Worm (Caenorhabditis elegans): Measurements from ENCODE around the gene B0252.5.

The B0252.5 gene

DNA sequence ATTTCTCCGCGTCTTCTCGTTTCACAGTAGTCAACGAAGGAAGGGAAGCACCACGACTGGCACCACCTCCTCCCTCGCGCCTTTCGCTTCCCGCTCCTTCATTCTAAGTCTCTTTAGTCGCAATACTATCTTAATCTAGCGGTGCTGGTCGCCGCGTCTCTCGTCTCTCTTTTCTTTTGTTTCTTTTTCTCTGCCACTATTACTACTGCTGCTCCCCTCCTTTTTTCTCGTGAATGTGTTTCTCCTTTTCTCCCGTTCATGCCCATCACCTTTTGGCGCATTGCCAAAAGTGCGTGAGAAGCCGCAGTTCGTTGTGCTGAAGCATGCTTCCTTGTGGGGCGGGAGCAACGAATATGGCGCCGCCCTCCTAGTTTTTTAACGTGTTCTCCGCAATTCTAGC lies 7.8 kb upstream of the B0252.5 start (continued):
- peak; percentile 43 for TF ChIP-seq lin-11 (tag; optimal IDR thresholded peaks at IDR 0.05)
- TF ChIP-seq unc-55 (GFP tag; optimal IDR thresholded peaks at IDR 0.05): peak; percentile 88
- no peak for TF ChIP-seq ceh-16 (tag; optimal IDR thresholded peaks at IDR 0.05)

DNA sequence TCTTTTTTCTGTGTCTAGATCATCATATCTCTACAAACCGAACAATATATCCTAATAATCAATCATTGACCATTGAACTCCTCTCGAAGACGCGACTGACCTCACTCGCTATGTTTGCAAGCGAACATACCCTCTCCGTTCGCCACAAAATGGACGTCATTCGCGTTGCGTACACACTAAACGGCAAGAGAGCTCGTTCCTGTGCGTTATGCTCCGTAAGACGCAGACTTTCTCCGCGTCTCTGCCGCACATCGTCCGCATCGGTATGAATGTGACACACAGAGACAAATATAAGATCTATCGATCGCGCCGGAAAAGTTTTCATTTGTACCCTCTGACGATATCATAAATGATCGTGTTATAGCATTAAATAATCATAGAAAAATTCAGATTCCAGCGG lies 7.4 kb upstream of the B0252.5 start:
- no peak for TF ChIP-seq R02D3.7 (tag; optimal IDR thresholded peaks at IDR 0.05)
- no peak for TF ChIP-seq nhr-10 (tag; optimal IDR thresholded peaks at IDR 0.05)
- no peak for TF ChIP-seq nhr-21 (tag; optimal IDR thresholded peaks at IDR 0.05)
- TF ChIP-seq nhr-11 (tag; optimal IDR thresholded peaks at IDR 0.05): no peak
- no peak for TF ChIP-seq unc-55 (GFP tag; optimal IDR thresholded peaks at IDR 0.05)
- TF ChIP-seq nhr-129 (tag; optimal IDR thresholded peaks at IDR 0.05): no peak
- TF ChIP-seq C34F6.9 (tag; optimal IDR thresholded peaks at IDR 0.05): no peak
- TF ChIP-seq snpc-4 (tag; optimal IDR thresholded peaks at IDR 0.05): no peak
- no peak for TF ChIP-seq sem-4 (tag; optimal IDR thresholded peaks at IDR 0.05)
- TF ChIP-seq nhr-6 (tag; optimal IDR thresholded peaks at IDR 0.05): no peak

DNA sequence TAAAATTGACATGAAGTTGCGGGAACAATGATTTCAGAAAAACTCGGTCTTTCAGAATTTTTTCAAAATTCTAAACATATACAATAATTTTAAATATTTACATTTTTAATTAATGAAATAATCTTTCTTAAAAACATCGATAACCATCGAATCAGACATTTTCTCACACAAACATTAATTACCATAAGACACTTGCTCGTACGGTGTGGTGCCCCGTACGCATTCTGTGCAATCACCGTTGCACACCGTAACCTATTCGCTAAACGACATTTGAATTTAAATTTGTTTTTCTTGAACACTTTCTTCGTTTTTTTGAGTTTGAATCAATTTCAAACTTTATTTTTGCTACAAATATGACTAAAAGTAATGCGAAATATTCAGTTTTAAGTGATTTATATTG lies 5.1 kb upstream of the B0252.5 start:
- TF ChIP-seq snpc-4 (tag; optimal IDR thresholded peaks at IDR 0.05) (no peak), sma-9 (GFP tag; optimal IDR thresholded peaks at IDR 0.05) (no peak), sma-9 (tag; optimal IDR thresholded peaks at IDR 0.05) (no peak), dmd-4 (tag; optimal IDR thresholded peaks at IDR 0.05) (no peak), egl-27 (tag; optimal IDR thresholded peaks at IDR 0.05) (no peak), nhr-11 (tag; optimal IDR thresholded peaks at IDR 0.05) (no peak), elt-1 (tag; optimal IDR thresholded peaks at IDR 0.05) (no peak), fos-1 (tag; optimal IDR thresholded peaks at IDR 0.05) (no peak), ceh-16 (tag; optimal IDR thresholded peaks at IDR 0.05) (no peak), ztf-11 (tag; optimal IDR thresholded peaks at IDR 0.05) (no peak), nhr-23 (tag; optimal IDR thresholded peaks at IDR 0.05) (no peak)

DNA sequence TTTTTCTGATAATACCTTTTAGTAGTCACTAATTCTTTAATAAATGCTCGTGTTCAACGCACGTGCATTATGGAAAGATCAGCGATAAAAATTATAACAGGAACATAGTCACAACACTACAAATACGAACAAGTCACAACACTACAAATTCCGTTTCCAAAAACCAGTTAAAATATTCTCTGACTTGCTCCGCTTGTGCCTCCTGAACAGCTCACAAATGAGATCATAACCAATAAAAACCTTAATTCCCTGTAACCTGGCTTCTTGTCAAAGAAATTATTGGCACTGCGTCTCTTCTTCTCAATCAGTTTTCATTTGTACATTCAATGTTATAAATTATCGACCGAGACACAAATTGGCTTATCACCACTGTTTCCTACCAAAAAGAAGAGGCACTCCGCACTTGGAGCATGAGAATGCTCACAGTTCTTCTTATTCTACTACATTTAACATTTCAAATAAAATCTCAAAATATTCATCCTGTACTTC lies 729 bp upstream of the B0252.5 start, which contains the start of gene B0252.1:
Gene B0252.1 (plus strand): TSS at position 318 of the 489 bp plus-strand sequence.
- TF ChIP-seq sem-4 (tag; optimal IDR thresholded peaks at IDR 0.05) (no peak), elt-1 (tag; optimal IDR thresholded peaks at IDR 0.05) (no peak), aly-2 (tag; optimal IDR thresholded peaks at IDR 0.05) (no peak), egl-27 (tag; optimal IDR thresholded peaks at IDR 0.05) (no peak), sma-3 (GFP tag; optimal IDR thresholded peaks at IDR 0.05) (no peak), nhr-25 (tag; optimal IDR thresholded peaks at IDR 0.05) (no peak), fos-1 (tag; optimal IDR thresholded peaks at IDR 0.05) (peak; percentile 47)

DNA sequence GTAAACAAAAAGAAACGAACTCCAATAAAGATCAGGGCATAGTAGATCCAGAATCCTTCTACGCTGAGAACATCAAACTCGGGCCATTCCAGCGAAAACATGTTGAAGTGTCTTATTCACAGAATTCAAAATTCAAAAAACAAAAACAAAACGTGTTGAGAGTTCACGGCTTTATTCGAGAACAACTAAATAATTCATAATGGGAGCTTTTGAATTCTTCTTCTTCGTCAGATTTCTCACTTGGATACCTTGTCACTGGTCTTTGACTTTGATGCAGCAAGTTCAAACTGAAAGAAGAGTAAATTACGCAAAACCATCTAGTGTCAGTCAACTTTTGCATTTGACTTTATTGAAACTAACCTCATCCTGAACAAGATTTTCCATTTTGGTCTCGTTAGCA lies 968 bp downstream of the B0252.5 start, which contains the start of gene B0252.11:
Gene B0252.11 (minus strand): TSS at position 101 of the 400 bp plus-strand sequence.
- no peak for TF ChIP-seq lsy-2 (tag; optimal IDR thresholded peaks at IDR 0.05)
- TF ChIP-seq nhr-237 (tag; optimal IDR thresholded peaks at IDR 0.05): no peak
- TF ChIP-seq ceh-16 (tag; optimal IDR thresholded peaks at IDR 0.05): no peak
- no peak for TF ChIP-seq ztf-11 (tag; optimal IDR thresholded peaks at IDR 0.05)
- TF ChIP-seq ZK546.5 (tag; optimal IDR thresholded peaks at IDR 0.05): no peak
- no peak for TF ChIP-seq nhr-23 (tag; optimal IDR thresholded peaks at IDR 0.05)
- TF ChIP-seq sem-4 (tag; optimal IDR thresholded peaks at IDR 0.05): no peak
- TF ChIP-seq unc-39 (tag; optimal IDR thresholded peaks at IDR 0.05): no peak
- no peak for TF ChIP-seq crh-2 (tag; optimal IDR thresholded peaks at IDR 0.05)
- no peak for TF ChIP-seq sma-3 (GFP tag; optimal IDR thresholded peaks at IDR 0.05)
- no peak for TF ChIP-seq nhr-12 (tag; optimal IDR thresholded peaks at IDR 0.05)
- no peak for TF ChIP-seq snpc-4 (tag; optimal IDR thresholded peaks at IDR 0.05)
- TF ChIP-seq nhr-11 (tag; optimal IDR thresholded peaks at IDR 0.05): no peak

DNA sequence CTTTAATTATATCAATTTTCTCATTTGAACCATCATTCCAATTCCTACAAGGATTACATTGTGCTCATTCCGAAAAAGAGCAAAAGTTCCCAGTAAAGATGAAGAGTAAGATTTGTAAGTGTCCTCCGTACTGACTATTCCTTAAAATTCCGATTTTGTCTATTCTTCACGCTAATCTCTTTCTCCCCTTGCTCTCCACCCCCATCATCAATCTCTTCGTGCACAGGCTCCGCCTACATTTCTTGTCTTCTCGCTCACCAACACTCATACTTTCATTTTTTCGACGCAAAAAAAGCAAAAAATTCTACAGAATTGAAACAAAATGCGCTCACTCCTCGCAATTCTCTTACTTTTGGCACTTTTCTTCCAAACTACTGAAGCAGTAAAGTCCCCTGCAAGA lies 2.8 kb downstream of the B0252.5 start, which contains the start of gene B0252.8:
Gene B0252.8 (plus strand): TSS at position 292 of the 400 bp plus-strand sequence.
- TF ChIP-seq R02D3.7 (tag; optimal IDR thresholded peaks at IDR 0.05): no peak
- TF ChIP-seq mbf-1 (tag; optimal IDR thresholded peaks at IDR 0.05): no peak
- no peak for TF ChIP-seq nhr-23 (tag; optimal IDR thresholded peaks at IDR 0.05)
- TF ChIP-seq ztf-11 (tag; optimal IDR thresholded peaks at IDR 0.05): no peak
- no peak for TF ChIP-seq skn-1 (tag; optimal IDR thresholded peaks at IDR 0.05)
- TF ChIP-seq unc-39 (tag; optimal IDR thresholded peaks at IDR 0.05): no peak
- TF ChIP-seq unc-55 (GFP tag; optimal IDR thresholded peaks at IDR 0.05): peak; percentile 52
- TF ChIP-seq peb-1 (tag; optimal IDR thresholded peaks at IDR 0.05): no peak
- no peak for TF ChIP-seq ZK546.5 (tag; optimal IDR thresholded peaks at IDR 0.05)
- no peak for TF ChIP-seq fos-1 (tag; optimal IDR thresholded peaks at IDR 0.05)
- TF ChIP-seq dmd-4 (tag; optimal IDR thresholded peaks at IDR 0.05): no peak
- TF ChIP-seq alr-1 (tag; optimal IDR thresholded peaks at IDR 0.05): no peak
- no peak for TF ChIP-seq ama-1 (optimal IDR thresholded peaks at IDR 0.05)
- no peak for TF ChIP-seq nhr-21 (tag; optimal IDR thresholded peaks at IDR 0.05)
- no peak for TF ChIP-seq elt-1 (tag; optimal IDR thresholded peaks at IDR 0.05)
- no peak for TF ChIP-seq crh-2 (tag; optimal IDR thresholded peaks at IDR 0.05)
- TF ChIP-seq Y55F3AM.14 (GFP tag; optimal IDR thresholded peaks at IDR 0.05): no peak
- no peak for TF ChIP-seq blmp-1 (tag; optimal IDR thresholded peaks at IDR 0.05; ENCODE audit: insufficient read depth)
- peak; percentile 2 for TF ChIP-seq C34F6.9 (tag; optimal IDR thresholded peaks at IDR 0.05)
- TF ChIP-seq mdl-1 (tag; optimal IDR thresholded peaks at IDR 0.05): no peak
- TF ChIP-seq mab-5 (tag; optimal IDR thresholded peaks at IDR 0.05): peak; percentile 1
- no peak for TF ChIP-seq lin-11 (tag; optimal IDR thresholded peaks at IDR 0.05)

Measured in whole organism, L2 larva.